Fruit fly (Drosophila melanogaster): Measurements from ENCODE around the gene CG40485.
A peak's percentile ranks its signal among the peaks of the same experiment; 100 is the strongest.

The CG40485 gene

dm6 chrX:23010651-23011050 is 48.5 kb upstream of the CG40485 start (continued):
- TF ChIP-seq slou (GFP tag; optimal IDR thresholded peaks at IDR 0.05), result no peak
- TF ChIP-seq Med (GFP tag), result peak; percentile 84
- TF ChIP-seq CG16815 (GFP tag; optimal IDR thresholded peaks at IDR 0.05), result no peak
- no peak for TF ChIP-seq CG4360 (GFP tag; IDR thresholded peaks at IDR 0.05)
- peak; percentile 39 for TF ChIP-seq CG7839 (tag; optimal IDR thresholded peaks at IDR 0.05)
- TF ChIP-seq CG9932 (GFP tag; IDR thresholded peaks at IDR 0.05), result peak; percentile 49
- TF ChIP-seq nerfin-1 (tag; optimal IDR thresholded peaks at IDR 0.05), result no peak
- TF ChIP-seq GATAe (GFP tag; conservative IDR thresholded peaks at IDR 0.05), result peak; percentile 76
- TF ChIP-seq Dfd (GFP tag; optimal IDR thresholded peaks at IDR 0.05), result no peak
- no peak for TF ChIP-seq tin (GFP tag; optimal IDR thresholded peaks at IDR 0.05)
- TF ChIP-seq CG12219 (GFP tag; optimal IDR thresholded peaks at IDR 0.05), result no peak
- TF ChIP-seq E2f1 (GFP tag; IDR thresholded peaks at IDR 0.05), result no peak
- no peak for TF ChIP-seq klu (GFP tag; IDR thresholded peaks at IDR 0.05)
- no peak for TF ChIP-seq CG5180 (GFP tag; optimal IDR thresholded peaks at IDR 0.05)
- TF ChIP-seq pb (GFP tag; optimal IDR thresholded peaks at IDR 0.05), result no peak
- 0 out of 2 replicates have a peak, but pooled peaks have one; percentile 22 for TF ChIP-seq CG10366 (GFP tag; IDR thresholded peaks at IDR 0.05)
- no peak for TF ChIP-seq bowl (GFP tag; IDR thresholded peaks at IDR 0.05)
- no peak; the same call in 1 of the 2 replicates for TF ChIP-seq lmd (GFP tag; IDR thresholded peaks at IDR 0.05)
- TF ChIP-seq Fer1 (GFP tag; optimal IDR thresholded peaks at IDR 0.05), result peak; percentile 56
- TF ChIP-seq Hr51 (GFP tag; optimal IDR thresholded peaks at IDR 0.05), result peak in 1 of 2 experiments; percentile 26
- TF ChIP-seq CG8765 (GFP tag; IDR thresholded peaks at IDR 0.05), result no peak
- TF ChIP-seq Meics (GFP tag; optimal IDR thresholded peaks at IDR 0.05), result peak; percentile 46
- TF ChIP-seq gfzf (GFP tag; optimal IDR thresholded peaks at IDR 0.05), result no peak
- peak; percentile 59 for TF ChIP-seq Ptx1 (GFP tag; IDR thresholded peaks at IDR 0.05)
- peak; percentile 5 for TF ChIP-seq bcd (GFP tag; optimal IDR thresholded peaks at IDR 0.05)
- no peak for TF ChIP-seq zfh1 (GFP tag; IDR thresholded peaks at IDR 0.05)
- no peak for TF ChIP-seq cad (GFP tag; optimal IDR thresholded peaks at IDR 0.05)
- TF ChIP-seq CG8359 (GFP tag; optimal IDR thresholded peaks at IDR 0.05; ENCODE audit: borderline replicate concordance), result no peak
- TF ChIP-seq sna (GFP tag; IDR thresholded peaks at IDR 0.05; ENCODE audit: partially characterized antibody), result no peak
- no peak for TF ChIP-seq wdn (GFP tag; IDR thresholded peaks at IDR 0.05)
- no peak for TF ChIP-seq CG12236 (GFP tag; optimal IDR thresholded peaks at IDR 0.05)
- TF ChIP-seq sr (GFP tag; IDR thresholded peaks at IDR 0.05), result no peak
- TF ChIP-seq CG11093 (GFP tag; IDR thresholded peaks at IDR 0.05), result no peak
- no peak for TF ChIP-seq CG2202 (tag; optimal IDR thresholded peaks at IDR 0.05)
- TF ChIP-seq CG7963 (GFP tag; IDR thresholded peaks at IDR 0.05; ENCODE audit: partially characterized antibody), result no peak
- TF ChIP-seq insv (GFP tag; optimal IDR thresholded peaks at IDR 0.05), result no peak
- TF ChIP-seq CG8478 (optimal IDR thresholded peaks at IDR 0.05), result no peak
- no peak for TF ChIP-seq ham (GFP tag; IDR thresholded peaks at IDR 0.05)
- TF ChIP-seq unc-4 (GFP tag; IDR thresholded peaks at IDR 0.05; ENCODE audit: partially characterized antibody), result no peak
- TF ChIP-seq CG31441 (GFP tag; IDR thresholded peaks at IDR 0.05), result no peak
- no peak for TF ChIP-seq CG4328 (GFP tag; optimal IDR thresholded peaks at IDR 0.05)
- no peak for TF ChIP-seq TFAM (GFP tag; optimal IDR thresholded peaks at IDR 0.05)
- no peak for TF ChIP-seq H2.0 (GFP tag; IDR thresholded peaks at IDR 0.05)
- no peak for TF ChIP-seq nerfin-2 (GFP tag; IDR thresholded peaks at IDR 0.05; ENCODE audit: partially characterized antibody)
- no peak for TF ChIP-seq yki (optimal IDR thresholded peaks at IDR 0.05)
- TF ChIP-seq BtbVII (GFP tag; optimal IDR thresholded peaks at IDR 0.05), result no peak
- no peak for TF ChIP-seq Nf-YA (GFP tag; IDR thresholded peaks at IDR 0.05)
- TF ChIP-seq CG7745 (tag; optimal IDR thresholded peaks at IDR 0.05), result no peak
- TF ChIP-seq salm (tag; optimal IDR thresholded peaks at IDR 0.05), result no peak
- TF ChIP-seq HLH54F (GFP tag; optimal IDR thresholded peaks at IDR 0.05), result peak; percentile 10
- no peak for TF ChIP-seq CG13624 (GFP tag; optimal IDR thresholded peaks at IDR 0.05)
- no peak for TF ChIP-seq CG6683 (GFP tag; optimal IDR thresholded peaks at IDR 0.05)
- no peak for TF ChIP-seq CG6765 (GFP tag; optimal IDR thresholded peaks at IDR 0.05)

Data from whole organism, embryonic.